Worm (Caenorhabditis elegans) whole organism, L1 larva: ENCODE data around the gene rhr-2.

Experiments
- Y116A8C.19 ChIP-seq: sonication (generic microtip); optimal IDR thresholded peaks from 2 replicates; lab custom pipeline; 2016; ENCODE audit warnings: missing compliant biosample characterization, missing genetic modification characterization, borderline replicate concordance
- aha-1 ChIP-seq: fragments of 150-350 bp; optimal IDR thresholded peaks from 2 replicates; lab custom pipeline; 2014; ENCODE audit warnings: missing biosample characterization, missing genetic modification characterization
- alr-1 ChIP-seq: fragments of 200-800 bp; sonication (Bioruptor generic); optimal IDR thresholded peaks from 2 replicates; lab custom pipeline; 2018; ENCODE audit warnings: borderline replicate concordance, mild to moderate bottlenecking, missing genetic modification characterization, missing compliant biosample characterization
- aly-2 ChIP-seq: fragments of 150-350 bp; optimal IDR thresholded peaks from 2 replicates; lab custom pipeline; 2014; ENCODE audit warnings: missing biosample characterization, missing genetic modification characterization
- ama-1 ChIP-seq: fragments of 150-350 bp; optimal IDR thresholded peaks from 2 replicates; lab custom pipeline; 2014
- ceh-8 ChIP-seq: fragments of 200-800 bp; sonication (Bioruptor generic); optimal IDR thresholded peaks from 2 replicates; lab custom pipeline; 2018; ENCODE audit warnings: mild to moderate bottlenecking, missing genetic modification characterization, moderate library complexity, missing compliant biosample characterization
- ceh-88 ChIP-seq: fragments of 200-800 bp; sonication (Bioruptor generic); IDR thresholded peaks from 2 replicates; pipeline ENCODE4 v1.3.6; 2022; ENCODE audit warnings: missing genetic modification characterization, missing compliant biosample characterization
- ceh-90 ChIP-seq: sonication (generic microtip); optimal IDR thresholded peaks from 2 replicates; lab custom pipeline; 2016; ENCODE audit warnings: missing genetic modification characterization, missing compliant biosample characterization
- dpl-1 ChIP-seq, 3 experiments: fragments of 150-350 bp in 2 of 3; sonication (generic microtip) in 1 of 3; optimal IDR thresholded peaks; 2 replicates each; lab custom pipeline; 2014 to 2017; ENCODE audit warnings: missing biosample characterization in 3 of 3, missing genetic modification characterization in 3 of 3, missing genetic modification reagents in 3 of 3
- efl-1 ChIP-seq, 4 experiments: fragments of 150-350 bp; optimal IDR thresholded peaks in 3 of 4; peaks in 1 of 4; 1 replicate in 1 of 4; 2 replicates in 3 of 4; lab custom pipeline; 2014; ENCODE audit warnings: missing biosample characterization in 2 of 4, missing genetic modification characterization in 2 of 4, missing genetic modification reagents in 2 of 4
- egl-13 ChIP-seq: sonication (generic microtip); optimal IDR thresholded peaks from 2 replicates; lab custom pipeline; 2016; ENCODE audit warnings: missing genotype, missing genetic modification reagents, missing genetic modification characterization, missing compliant biosample characterization
- egl-27 ChIP-seq, 2 experiments: fragments of 150-350 bp in 1 of 2; sonication (generic microtip); optimal IDR thresholded peaks; 3 replicates each; lab custom pipeline; 2017 to 2018; ENCODE audit warnings: missing biosample characterization in 2 of 2, missing genetic modification characterization in 2 of 2, missing genetic modification reagents in 2 of 2
- fkh-10 ChIP-seq: sonication (generic microtip); optimal IDR thresholded peaks from 2 replicates; lab custom pipeline; 2017; ENCODE audit warnings: missing biosample characterization, missing genetic modification reagents, missing genetic modification characterization
- fkh-4 ChIP-seq: sonication (generic microtip); optimal IDR thresholded peaks from 2 replicates; lab custom pipeline; 2016; ENCODE audit warnings: missing compliant biosample characterization, missing genetic modification characterization, borderline replicate concordance
- fos-1 ChIP-seq: fragments of 150-350 bp; optimal IDR thresholded peaks from 2 replicates; lab custom pipeline; 2014; ENCODE audit warnings: missing biosample characterization, missing genetic modification characterization
- grh-1 ChIP-seq: fragments of 200-800 bp; sonication (Bioruptor generic); IDR thresholded peaks from 2 replicates; pipeline ENCODE4 v1.3.6; 2022; ENCODE audit warnings: missing genetic modification reagents, missing genetic modification characterization, missing compliant biosample characterization
- hlh-4 ChIP-seq: sonication (generic microtip); optimal IDR thresholded peaks from 2 replicates; lab custom pipeline; 2016; ENCODE audit warnings: mild to moderate bottlenecking, missing genetic modification characterization, missing compliant biosample characterization
- irx-1 ChIP-seq: sonication (generic microtip); optimal IDR thresholded peaks from 2 replicates; lab custom pipeline; 2016; ENCODE audit warnings: missing genetic modification characterization, missing compliant biosample characterization
- jun-1 ChIP-seq: fragments of 150-350 bp; optimal IDR thresholded peaks from 2 replicates; lab custom pipeline; 2014; ENCODE audit warnings: missing biosample characterization, missing genetic modification reagents, missing genetic modification characterization
- lin-14 ChIP-seq: fragments of 200-800 bp; sonication (Bioruptor generic); optimal IDR thresholded peaks from 2 replicates; lab custom pipeline; 2018; ENCODE audit warnings: mild to moderate bottlenecking, missing genetic modification characterization, moderate library complexity, missing compliant biosample characterization
- lin-15B ChIP-seq: fragments of 150-350 bp; sonication (generic microtip); optimal IDR thresholded peaks from 3 replicates; lab custom pipeline; 2014; ENCODE audit warnings: missing biosample characterization, missing genetic modification characterization
- lin-35 ChIP-seq, 2 experiments: fragments of 150-350 bp; optimal IDR thresholded peaks; 2 replicates each; lab custom pipeline; 2014; ENCODE audit warnings: missing biosample characterization in 2 of 2, missing genetic modification characterization in 2 of 2, missing genetic modification reagents in 2 of 2
- lir-3 ChIP-seq: sonication (generic microtip); optimal IDR thresholded peaks from 2 replicates; lab custom pipeline; 2016; ENCODE audit warnings: mild to moderate bottlenecking, missing genetic modification characterization, moderate library complexity, missing compliant biosample characterization; ENCODE audit not compliant: poor library complexity
- lsy-2 ChIP-seq, 2 experiments: fragments of 150-350 bp; optimal IDR thresholded peaks; 2 replicates each; lab custom pipeline; 2014; ENCODE audit warnings: missing biosample characterization in 2 of 2, missing genetic modification characterization in 2 of 2
- mab-9 ChIP-seq: fragments of 200-800 bp; sonication (Bioruptor generic); IDR thresholded peaks from 2 replicates; pipeline ENCODE4 v1.3.6; 2022; ENCODE audit warnings: missing genetic modification reagents, missing genetic modification characterization, missing compliant biosample characterization
- mdl-1 ChIP-seq, 2 experiments: fragments of 150-350 bp; optimal IDR thresholded peaks; 2 replicates each; lab custom pipeline; 2014 to 2017; ENCODE audit warnings: missing biosample characterization in 2 of 2, missing genetic modification characterization in 2 of 2, inconsistent platforms in 1 of 2
- mep-1 ChIP-seq: fragments of 150-350 bp; optimal IDR thresholded peaks from 2 replicates; lab custom pipeline; 2014; ENCODE audit warnings: missing biosample characterization, missing genetic modification characterization
- nhr-11 ChIP-seq: fragments of 150-350 bp; optimal IDR thresholded peaks from 2 replicates; lab custom pipeline; 2014; ENCODE audit warnings: missing biosample characterization, missing genetic modification characterization
- nhr-12 ChIP-seq: sonication (generic microtip); optimal IDR thresholded peaks from 2 replicates; lab custom pipeline; 2017; ENCODE audit warnings: missing biosample characterization, missing genetic modification characterization
- nhr-19 ChIP-seq: fragments of 200-800 bp; sonication (Bioruptor generic); conservative IDR thresholded peaks from 2 replicates; pipeline ENCODE4 v1.3.6; 2022; ENCODE audit warnings: missing genetic modification characterization, missing compliant biosample characterization
- nhr-237 ChIP-seq: fragments of 150-350 bp; optimal IDR thresholded peaks from 2 replicates; lab custom pipeline; 2014; ENCODE audit warnings: missing biosample characterization, missing genetic modification characterization
- nhr-47 ChIP-seq: sonication (generic microtip); optimal IDR thresholded peaks from 2 replicates; lab custom pipeline; 2016; ENCODE audit warnings: mild to moderate bottlenecking, missing genetic modification characterization, moderate library complexity, missing compliant biosample characterization
- nhr-76 ChIP-seq: sonication (generic microtip); optimal IDR thresholded peaks from 2 replicates; lab custom pipeline; 2017; ENCODE audit warnings: missing biosample characterization, missing genetic modification characterization
- nhr-84 ChIP-seq: sonication (generic microtip); optimal IDR thresholded peaks from 2 replicates; lab custom pipeline; 2017; ENCODE audit warnings: missing biosample characterization, missing genetic modification characterization
- nhr-85 ChIP-seq: sonication (generic microtip); peaks from one replicate; lab custom pipeline; 2016; ENCODE audit warnings: missing genetic modification characterization, inconsistent platforms, missing compliant biosample characterization
- nhr-90 ChIP-seq: sonication (generic microtip); optimal IDR thresholded peaks from 2 replicates; lab custom pipeline; 2016; ENCODE audit warnings: mild to moderate bottlenecking, missing genetic modification characterization, missing compliant biosample characterization; ENCODE audit not compliant: poor library complexity
- pax-3 ChIP-seq: fragments of 200-800 bp; sonication (Bioruptor generic); optimal IDR thresholded peaks from 2 replicates; lab custom pipeline; 2018; ENCODE audit warnings: mild to moderate bottlenecking, missing genetic modification characterization, moderate library complexity, missing compliant biosample characterization
- skn-1 ChIP-seq: fragments of 150-350 bp; optimal IDR thresholded peaks from 2 replicates; lab custom pipeline; 2014; ENCODE audit warnings: missing biosample characterization, missing genetic modification characterization
- snu-23 ChIP-seq: sonication (generic microtip); optimal IDR thresholded peaks from 2 replicates; lab custom pipeline; 2016; ENCODE audit warnings: missing genetic modification characterization, missing compliant biosample characterization
- sup-37 ChIP-seq: fragments of 200-800 bp; sonication (Bioruptor generic); optimal IDR thresholded peaks from 2 replicates; lab custom pipeline; 2018; ENCODE audit warnings: mild to moderate bottlenecking, missing genetic modification characterization, missing compliant biosample characterization
- swsn-7 ChIP-seq: sonication (generic microtip); optimal IDR thresholded peaks from 2 replicates; lab custom pipeline; 2016; ENCODE audit warnings: missing genetic modification characterization, missing compliant biosample characterization
- tbx-2 ChIP-seq: sonication (generic microtip); optimal IDR thresholded peaks from 2 replicates; lab custom pipeline; 2016; ENCODE audit warnings: missing genetic modification characterization, missing compliant biosample characterization
- tlp-1 ChIP-seq: fragments of 150-350 bp; optimal IDR thresholded peaks from 2 replicates; lab custom pipeline; 2014; ENCODE audit warnings: missing biosample characterization, missing genetic modification characterization
- unc-130 ChIP-seq: fragments of 150-350 bp; optimal IDR thresholded peaks from 2 replicates; lab custom pipeline; 2017; ENCODE audit warnings: missing biosample characterization, missing genetic modification characterization, inconsistent platforms
- unc-30 ChIP-seq: sonication (generic microtip); optimal IDR thresholded peaks from 2 replicates; lab custom pipeline; 2017; ENCODE audit warnings: missing biosample characterization, missing genetic modification characterization
- unc-86 ChIP-seq: sonication (generic microtip); optimal IDR thresholded peaks from 2 replicates; lab custom pipeline; 2016; ENCODE audit warnings: missing genetic modification characterization, missing compliant biosample characterization
- xbp-1 ChIP-seq: sonication (generic microtip); optimal IDR thresholded peaks from 2 replicates; lab custom pipeline; 2016; ENCODE audit warnings: missing genetic modification characterization, missing compliant biosample characterization
- zip-4 ChIP-seq: fragments of 200-800 bp; sonication (Bioruptor generic); optimal IDR thresholded peaks from 2 replicates; lab custom pipeline; 2018; ENCODE audit warnings: mild to moderate bottlenecking, missing genetic modification characterization, moderate library complexity, missing compliant biosample characterization

Gene rhr-2

ce11 chrV:11730060-11730459 is at the start of gene rhr-2:
rhr-2 (minus strand) TSS chrV:11730160.
- TF ChIP-seq lin-14 (GFP tag; lab: Kevin White, UChicago): no peak
- no peak for TF ChIP-seq Y116A8C.19
- no peak for TF ChIP-seq fkh-4 (tag; lab: Kevin White, UChicago)
- no peak for TF ChIP-seq snu-23 (GFP tag; lab: Kevin White, UChicago)
- no peak for TF ChIP-seq tlp-1 (tag; lab: Kevin White, UChicago)
- no peak for TF ChIP-seq jun-1 (tag; lab: Kevin White, UChicago)
- no peak for TF ChIP-seq unc-86 (tag; lab: Kevin White, UChicago)
- no peak for TF ChIP-seq irx-1 (tag; lab: Kevin White, UChicago)
- TF ChIP-seq ceh-90 (tag; lab: Kevin White, UChicago): no peak
- TF ChIP-seq pax-3 (tag; lab: Kevin White, UChicago): no peak
- TF ChIP-seq nhr-76: no peak
- no peak for TF ChIP-seq aha-1 (tag; lab: Kevin White, UChicago)
- TF ChIP-seq zip-4 (GFP tag; lab: Kevin White, UChicago): no peak
- TF ChIP-seq dpl-1 (GFP tag; optimal IDR thresholded peaks at IDR 0.05; lab: Kevin White, UChicago): no peak
- TF ChIP-seq nhr-237 (tag; lab: Kevin White, UChicago): no peak
- no peak for TF ChIP-seq sup-37 (GFP tag; lab: Kevin White, UChicago)
- TF ChIP-seq ceh-88 (GFP tag; lab: Robert Waterston, UW): no peak
- TF ChIP-seq ceh-8 (GFP tag; lab: Kevin White, UChicago): no peak

ce11 chrV:11779310-11779709 is 49.4 kb upstream of the rhr-2 start:
- TF ChIP-seq lin-14 (GFP tag; lab: Kevin White, UChicago) (peak; percentile 32), snu-23 (GFP tag; lab: Kevin White, UChicago) (peak; percentile 25), efl-1 (optimal IDR thresholded peaks at IDR 0.05; lab: Kevin White, UChicago) (no peak), efl-1 (GFP tag; optimal IDR thresholded peaks at IDR 0.05 in 1 of 2; lab: Kevin White, UChicago) (peak in 1 of 2 experiments; percentile 62), unc-86 (tag; lab: Kevin White, UChicago) (no peak), nhr-85 (tag; lab: Kevin White, UChicago) (peak; percentile 72)

ce11 chrV:11777846-11778245 is 47.9 kb upstream of the rhr-2 start:
- TF ChIP-seq nhr-12 (no peak), skn-1 (tag; lab: Kevin White, UChicago) (no peak), nhr-90 (tag; lab: Kevin White, UChicago) (no peak), lir-3 (tag; lab: Kevin White, UChicago) (no peak), nhr-19 (GFP tag; lab: Robert Waterston, UW) (0 out of 2 replicates have a peak, but pooled peaks have one; percentile 12), mep-1 (peak; percentile 20), swsn-7 (no peak), snu-23 (GFP tag; lab: Kevin White, UChicago) (peak; percentile 45), nhr-85 (tag; lab: Kevin White, UChicago) (peak; percentile 77), mdl-1 (tag; optimal IDR thresholded peaks at IDR 0.05; lab: Kevin White, UChicago) (peak in 1 of 2 experiments; percentile 26), fkh-10 (GFP tag; lab: Kevin White, UChicago) (no peak), alr-1 (tag; lab: Kevin White, UChicago) (no peak), ceh-88 (GFP tag; lab: Robert Waterston, UW) (no peak), hlh-4 (tag; lab: Kevin White, UChicago) (no peak), tbx-2 (no peak), unc-30 (tag; lab: Kevin White, UChicago) (no peak), nhr-76 (no peak), irx-1 (tag; lab: Kevin White, UChicago) (no peak), xbp-1 (tag; lab: Kevin White, UChicago) (no peak), egl-13 (tag; lab: Kevin White, UChicago) (no peak), mab-9 (GFP tag; lab: Robert Waterston, UW) (no peak), grh-1 (no peak), nhr-47 (tag; lab: Kevin White, UChicago) (no peak), nhr-84 (tag; lab: Kevin White, UChicago) (no peak), aly-2 (no peak), fos-1 (tag; lab: Kevin White, UChicago) (no peak), tlp-1 (tag; lab: Kevin White, UChicago) (no peak), lin-35 (GFP tag; optimal IDR thresholded peaks at IDR 0.05; lab: Kevin White, UChicago) (peak in 1 of 2 experiments; percentile 18), ama-1 (lab: Kevin White, UChicago) (no peak), unc-130 (no peak), lsy-2 (tag; optimal IDR thresholded peaks at IDR 0.05; lab: Kevin White, UChicago) (peak in 1 of 2 experiments; percentile 37), nhr-237 (tag; lab: Kevin White, UChicago) (no peak), lin-15B (tag; lab: Kevin White, UChicago) (no peak), egl-27 (tag; optimal IDR thresholded peaks at IDR 0.05; lab: Kevin White, UChicago) (no peak), nhr-11 (tag; lab: Kevin White, UChicago) (no peak)
